Worm (Caenorhabditis elegans): ENCODE results near the gene cid-1.

The cid-1 gene

DNA sequence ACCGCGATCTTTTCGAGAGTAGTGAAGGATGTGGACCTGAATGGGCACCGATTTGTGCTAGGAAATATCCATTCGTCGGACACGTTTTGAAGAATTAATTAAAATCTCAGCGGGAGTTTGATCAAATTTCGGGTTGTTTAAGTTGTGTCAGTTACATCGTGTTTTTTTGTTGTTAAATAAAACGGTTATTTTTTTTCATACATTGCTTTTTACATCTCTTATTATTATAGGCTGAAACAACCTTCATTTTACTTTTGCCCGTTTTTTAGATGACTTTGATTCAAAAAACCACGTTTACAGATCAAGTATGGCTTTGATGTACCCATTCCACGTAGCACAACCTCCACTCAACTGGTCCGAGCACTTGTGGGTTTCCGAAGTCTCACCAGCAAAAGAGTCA lies 583 bp upstream of the cid-1 start, which contains the start of gene emb-1:
emb-1 (plus strand) TSS at position 301 of the 400 bp plus-strand sequence.
- TF ChIP-seq elt-3 (tag; optimal IDR thresholded peaks at IDR 0.05) (no peak), unc-39 (tag; optimal IDR thresholded peaks at IDR 0.05) (no peak), ztf-11 (tag; optimal IDR thresholded peaks at IDR 0.05) (no peak), Y55F3AM.14 (GFP tag; optimal IDR thresholded peaks at IDR 0.05) (no peak), ztf-1 (GFP tag; conservative IDR thresholded peaks at IDR 0.05) (no peak), mdl-1 (tag; optimal IDR thresholded peaks at IDR 0.05) (no peak), sma-9 (GFP tag; optimal IDR thresholded peaks at IDR 0.05) (no peak), sma-9 (tag; optimal IDR thresholded peaks at IDR 0.05) (no peak), egl-27 (tag; optimal IDR thresholded peaks at IDR 0.05) (no peak), mab-5 (tag; optimal IDR thresholded peaks at IDR 0.05) (no peak), C34F6.9 (tag; optimal IDR thresholded peaks at IDR 0.05) (no peak), unc-62 (GFP tag; optimal IDR thresholded peaks at IDR 0.05) (no peak), lin-13 (GFP tag; optimal IDR thresholded peaks at IDR 0.05) (no peak), mbf-1 (tag; optimal IDR thresholded peaks at IDR 0.05) (no peak), peb-1 (tag; optimal IDR thresholded peaks at IDR 0.05) (no peak), lsy-2 (tag; optimal IDR thresholded peaks at IDR 0.05) (no peak), lin-39 (tag; optimal IDR thresholded peaks at IDR 0.05) (no peak)

DNA sequence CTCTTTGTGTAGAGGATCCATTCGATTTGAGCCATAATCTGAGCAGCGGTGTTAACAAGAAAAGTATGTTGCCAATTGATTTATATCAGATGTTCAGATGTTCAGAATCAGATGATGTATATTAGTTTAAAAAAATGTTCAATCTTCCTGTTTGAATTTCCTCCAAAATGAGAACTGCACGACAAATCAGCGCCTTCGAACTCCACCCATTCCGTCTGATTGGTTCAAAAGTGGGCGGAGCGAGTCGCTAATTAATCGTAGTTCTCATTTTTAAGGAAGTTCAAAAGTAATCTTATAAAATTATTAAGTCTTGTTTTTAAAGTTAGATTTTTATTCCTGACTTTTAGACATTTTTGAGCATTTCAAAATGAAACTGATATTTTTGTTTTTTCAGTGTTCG lies 5.4 kb downstream of the cid-1 start:
- TF ChIP-seq lin-11 (tag; optimal IDR thresholded peaks at IDR 0.05) (no peak), blmp-1 (tag; optimal IDR thresholded peaks at IDR 0.05; ENCODE audit: insufficient read depth) (no peak), lin-13 (GFP tag; optimal IDR thresholded peaks at IDR 0.05) (no peak), lsy-2 (tag; optimal IDR thresholded peaks at IDR 0.05) (no peak), mdl-1 (tag; optimal IDR thresholded peaks at IDR 0.05) (no peak), ztf-4 (tag; optimal IDR thresholded peaks at IDR 0.05) (no peak), sma-9 (GFP tag; optimal IDR thresholded peaks at IDR 0.05) (no peak), sma-9 (tag; optimal IDR thresholded peaks at IDR 0.05) (no peak), nhr-21 (tag; optimal IDR thresholded peaks at IDR 0.05) (no peak), F13H6.1 (tag; optimal IDR thresholded peaks at IDR 0.05) (no peak), unc-62 (GFP tag; optimal IDR thresholded peaks at IDR 0.05) (no peak), nhr-6 (tag; optimal IDR thresholded peaks at IDR 0.05) (no peak), lin-39 (tag; optimal IDR thresholded peaks at IDR 0.05) (no peak), aly-2 (tag; optimal IDR thresholded peaks at IDR 0.05) (no peak)

DNA sequence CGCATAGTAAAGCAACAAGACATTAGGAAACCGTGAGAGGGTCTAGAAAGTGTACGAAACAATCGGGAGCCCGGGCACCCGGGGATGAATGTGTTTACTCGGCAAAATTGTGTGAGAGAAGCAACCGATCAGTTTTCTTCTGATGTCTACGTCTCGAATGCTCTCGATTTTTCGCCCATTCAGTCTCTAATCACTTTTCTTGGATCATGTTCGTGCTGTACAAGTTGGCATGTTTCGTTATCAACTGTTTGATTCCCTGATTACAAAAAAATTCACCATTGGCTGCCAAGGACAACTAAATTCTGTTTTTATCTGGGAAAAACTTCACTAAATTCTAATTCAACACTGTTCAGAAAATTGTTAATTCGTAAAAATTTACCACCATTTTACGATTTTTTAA lies 6.9 kb downstream of the cid-1 start:
- TF ChIP-seq zag-1 (tag; optimal IDR thresholded peaks at IDR 0.05) (no peak), nhr-129 (tag; optimal IDR thresholded peaks at IDR 0.05) (peak; percentile 33), fos-1 (tag; optimal IDR thresholded peaks at IDR 0.05) (peak; percentile 51)

- TF ChIP-seq aly-2 (tag; optimal IDR thresholded peaks at IDR 0.05) (no peak), egl-27 (tag; optimal IDR thresholded peaks at IDR 0.05) (no peak), unc-62 (GFP tag; optimal IDR thresholded peaks at IDR 0.05) (no peak), dmd-4 (tag; optimal IDR thresholded peaks at IDR 0.05) (no peak), fos-1 (tag; optimal IDR thresholded peaks at IDR 0.05) (peak; percentile 22), nhr-129 (tag; optimal IDR thresholded peaks at IDR 0.05) (peak; percentile 42), nhr-6 (tag; optimal IDR thresholded peaks at IDR 0.05) (no peak), unc-39 (tag; optimal IDR thresholded peaks at IDR 0.05) (no peak), peb-1 (tag; optimal IDR thresholded peaks at IDR 0.05) (no peak)
These were observed 7.5 kb downstream of the cid-1 start for ce11 chrIII:5181217-5181616.

DNA sequence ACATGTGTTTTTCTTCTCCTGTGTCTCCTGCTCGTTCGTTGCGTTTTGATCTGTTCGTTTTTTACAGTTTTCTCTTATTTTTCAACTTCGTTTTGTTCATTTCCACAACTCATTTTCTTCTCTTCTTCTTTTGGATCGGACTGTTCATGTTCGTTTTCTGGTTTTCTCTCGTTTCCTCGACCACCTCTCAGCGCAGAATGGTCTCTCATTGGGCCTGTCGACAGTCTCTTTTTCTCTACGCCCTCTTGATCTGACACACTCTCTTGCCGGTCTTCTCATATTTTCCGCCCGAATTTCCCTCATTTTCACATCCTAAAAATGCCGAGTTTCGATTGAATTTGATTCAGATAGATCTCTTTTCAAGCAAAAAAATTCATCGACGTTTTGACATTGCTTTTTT lies 7.9 kb downstream of the cid-1 start:
- no peak for TF ChIP-seq nhr-77 (tag; optimal IDR thresholded peaks at IDR 0.05)
- no peak for TF ChIP-seq C34F6.9 (tag; optimal IDR thresholded peaks at IDR 0.05)
- no peak for TF ChIP-seq blmp-1 (tag; optimal IDR thresholded peaks at IDR 0.05; ENCODE audit: insufficient read depth)
- TF ChIP-seq ceh-82 (tag; optimal IDR thresholded peaks at IDR 0.05): no peak
- TF ChIP-seq ztf-1 (GFP tag; conservative IDR thresholded peaks at IDR 0.05): no peak
- no peak for TF ChIP-seq lin-39 (tag; optimal IDR thresholded peaks at IDR 0.05)
- no peak for TF ChIP-seq alr-1 (tag; optimal IDR thresholded peaks at IDR 0.05)
- TF ChIP-seq ZK546.5 (tag; optimal IDR thresholded peaks at IDR 0.05): no peak
- no peak for TF ChIP-seq Y55F3AM.14 (GFP tag; optimal IDR thresholded peaks at IDR 0.05)
- TF ChIP-seq crh-2 (tag; optimal IDR thresholded peaks at IDR 0.05): no peak
- TF ChIP-seq lin-13 (GFP tag; optimal IDR thresholded peaks at IDR 0.05): no peak
- no peak for TF ChIP-seq zag-1 (tag; optimal IDR thresholded peaks at IDR 0.05)

Data from whole organism, L2 larva.